Worm (Caenorhabditis elegans): ENCODE results near the gene dnc-1.
A peak's percentile ranks its signal among the peaks of the same experiment; 100 is the strongest.

The dnc-1 gene

DNA sequence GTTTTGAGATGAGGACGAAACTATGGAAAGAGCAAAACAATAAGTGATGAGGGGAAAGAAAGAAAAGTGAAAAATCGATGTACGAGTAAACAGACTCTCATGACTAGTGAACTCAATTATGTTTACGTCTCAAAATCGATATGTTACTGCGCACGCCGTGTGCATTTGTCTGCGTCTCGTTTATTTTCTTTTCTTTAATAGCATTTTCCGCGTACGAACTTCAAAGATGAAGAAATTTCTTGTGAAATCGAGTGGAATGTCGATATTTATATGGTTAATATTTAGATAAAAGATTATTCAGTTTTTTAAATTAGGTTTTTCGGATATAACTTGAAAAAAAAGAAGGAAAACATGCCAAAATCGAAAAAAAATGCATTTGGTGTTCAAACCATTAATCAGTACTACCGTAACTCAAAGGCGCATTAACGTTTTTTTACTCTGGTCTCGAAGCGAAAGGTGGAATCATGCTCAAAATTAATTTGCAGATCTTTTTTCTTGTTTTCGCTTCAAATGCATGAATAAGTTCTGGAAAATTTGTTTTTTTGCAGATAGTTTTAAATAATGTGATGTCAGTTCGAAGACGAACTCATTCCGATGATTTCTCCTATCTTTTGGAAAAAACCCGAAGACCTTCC lies 4.0 kb upstream of the dnc-1 start, which contains the start of gene fic-1 (continued):
- peak; percentile 96 for TF ChIP-seq ces-1 (GFP tag; optimal IDR thresholded peaks at IDR 0.05)
- TF ChIP-seq lir-3 (tag; optimal IDR thresholded peaks at IDR 0.05; ENCODE audit: poor library complexity) = peak; percentile 35
- peak; percentile 54 for TF ChIP-seq nhr-237 (tag; optimal IDR thresholded peaks at IDR 0.05)
- TF ChIP-seq zip-4 (GFP tag; optimal IDR thresholded peaks at IDR 0.05) = peak; percentile 6
- TF ChIP-seq lsy-2 (tag; optimal IDR thresholded peaks at IDR 0.05) = peak; percentile 60 to 74
- TF ChIP-seq lin-14 (GFP tag; optimal IDR thresholded peaks at IDR 0.05) = peak; percentile 96
- TF ChIP-seq fkh-10 (GFP tag; optimal IDR thresholded peaks at IDR 0.05) = peak; percentile 75
- TF ChIP-seq unc-98 (GFP tag; IDR thresholded peaks at IDR 0.05) = no peak
- TF ChIP-seq egl-13 (tag; optimal IDR thresholded peaks at IDR 0.05) = peak; percentile 51
- TF ChIP-seq efl-1 (optimal IDR thresholded peaks at IDR 0.05) = peak; percentile 42 to 57
- peak; percentile 19 to 52 for TF ChIP-seq efl-1 (GFP tag; optimal IDR thresholded peaks at IDR 0.05 in 1 of 2)
- TF ChIP-seq C16A3.4 (tag; optimal IDR thresholded peaks at IDR 0.05) = no peak
- peak; percentile 71 for TF ChIP-seq skn-1 (tag; optimal IDR thresholded peaks at IDR 0.05)
- peak in 1 of 3 experiments; percentile 49 for TF ChIP-seq dpl-1 (GFP tag; optimal IDR thresholded peaks at IDR 0.05)
- TF ChIP-seq nhr-71 (tag; optimal IDR thresholded peaks at IDR 0.05) = peak; percentile 82
- TF ChIP-seq rnt-1 (tag; optimal IDR thresholded peaks at IDR 0.05) = peak; percentile 20
- no peak for TF ChIP-seq ceh-63 (GFP tag; optimal IDR thresholded peaks at IDR 0.05)
- TF ChIP-seq ceh-8 (GFP tag; optimal IDR thresholded peaks at IDR 0.05) = no peak
- no peak for TF ChIP-seq zag-1 (tag; optimal IDR thresholded peaks at IDR 0.05)
- peak; percentile 84 for TF ChIP-seq fkh-8 (tag; optimal IDR thresholded peaks at IDR 0.05)
- TF ChIP-seq egl-27 (tag; optimal IDR thresholded peaks at IDR 0.05) = no peak
- no peak for TF ChIP-seq vab-15 (tag; optimal IDR thresholded peaks at IDR 0.05)
- TF ChIP-seq blmp-1 (tag; optimal IDR thresholded peaks at IDR 0.05) = no peak
- no peak for TF ChIP-seq mab-9 (GFP tag; IDR thresholded peaks at IDR 0.05)
- no peak for TF ChIP-seq sox-4 (tag; optimal IDR thresholded peaks at IDR 0.05)
- no peak for TF ChIP-seq fkh-4 (tag; optimal IDR thresholded peaks at IDR 0.05; ENCODE audit: borderline replicate concordance)
- TF ChIP-seq ceh-88 (GFP tag; IDR thresholded peaks at IDR 0.05) = no peak
- no peak for TF ChIP-seq nhr-77 (tag; optimal IDR thresholded peaks at IDR 0.05)
- TF ChIP-seq hlh-17 (GFP tag; optimal IDR thresholded peaks at IDR 0.05; ENCODE audit: borderline replicate concordance) = no peak
- TF ChIP-seq efl-3 (GFP tag; optimal IDR thresholded peaks at IDR 0.05) = no peak
- TF ChIP-seq nhr-76 (tag; optimal IDR thresholded peaks at IDR 0.05) = no peak
- TF ChIP-seq dsc-1 (tag; optimal IDR thresholded peaks at IDR 0.05) = peak; percentile 52
- peak; percentile 63 for TF ChIP-seq tbx-2 (tag; optimal IDR thresholded peaks at IDR 0.05)
- no peak for TF ChIP-seq ets-5 (GFP tag; IDR thresholded peaks at IDR 0.05)
- TF ChIP-seq F16B12.6 (tag; optimal IDR thresholded peaks at IDR 0.05) = no peak
- TF ChIP-seq pax-3 (tag; optimal IDR thresholded peaks at IDR 0.05) = peak; percentile 5
- no peak for TF ChIP-seq ama-1 (optimal IDR thresholded peaks at IDR 0.05)
- TF ChIP-seq Y116A8C.19 (tag; optimal IDR thresholded peaks at IDR 0.05; ENCODE audit: borderline replicate concordance) = no peak
- TF ChIP-seq ztf-11 (tag; optimal IDR thresholded peaks at IDR 0.05) = no peak
- peak; percentile 51 for TF ChIP-seq isw-1 (GFP tag; IDR thresholded peaks at IDR 0.05)
- no peak for TF ChIP-seq nhr-28 (tag; optimal IDR thresholded peaks at IDR 0.05)
- TF ChIP-seq nhr-90 (tag; optimal IDR thresholded peaks at IDR 0.05; ENCODE audit: poor library complexity) = peak; percentile 36
- TF ChIP-seq nhr-20 (tag; optimal IDR thresholded peaks at IDR 0.05) = peak; percentile 35
- TF ChIP-seq hlh-4 (tag; optimal IDR thresholded peaks at IDR 0.05) = no peak
- TF ChIP-seq fos-1 (tag; optimal IDR thresholded peaks at IDR 0.05) = no peak
- no peak for TF ChIP-seq nhr-12 (tag; optimal IDR thresholded peaks at IDR 0.05)
- peak; percentile 65 for TF ChIP-seq mep-1 (tag; optimal IDR thresholded peaks at IDR 0.05)
- peak; percentile 65 for TF ChIP-seq swsn-7 (tag; optimal IDR thresholded peaks at IDR 0.05)
- TF ChIP-seq aha-1 (tag; optimal IDR thresholded peaks at IDR 0.05) = no peak
- TF ChIP-seq ztf-4 (tag; optimal IDR thresholded peaks at IDR 0.05) = peak; percentile 61
- TF ChIP-seq nhr-19 (GFP tag; conservative IDR thresholded peaks at IDR 0.05) = peak; percentile 46
- peak in 1 of 2 experiments; percentile 73 for TF ChIP-seq mdl-1 (tag; optimal IDR thresholded peaks at IDR 0.05)

Data from whole organism, L1 larva.